Worm (Caenorhabditis elegans) whole organism, L3 larva: ENCODE measurements around the gene mbl-1.

Experiments used
- R02D3.7 ChIP-seq: fragments of 150-350 bp; optimal IDR thresholded peaks from 2 replicates; lab custom pipeline; 2014; ENCODE audit warnings: missing biosample characterization, missing genetic modification characterization
- ZK546.5 ChIP-seq: sonication (generic microtip); optimal IDR thresholded peaks from 2 replicates; lab custom pipeline; 2017; ENCODE audit warnings: missing biosample characterization, missing genetic modification characterization
- ceh-16 ChIP-seq: sonication (generic microtip); optimal IDR thresholded peaks from 2 replicates; lab custom pipeline; 2017; ENCODE audit warnings: missing biosample characterization, missing genetic modification characterization
- ceh-28 ChIP-seq: fragments of 150-350 bp; optimal IDR thresholded peaks from 2 replicates; lab custom pipeline; 2014; ENCODE audit warnings: missing biosample characterization, missing genetic modification reagents, missing genetic modification characterization
- ceh-9 ChIP-seq: sonication (generic microtip); optimal IDR thresholded peaks from 2 replicates; lab custom pipeline; 2018; ENCODE audit warnings: missing biosample characterization, missing genetic modification characterization
- daf-12 ChIP-seq: fragments of 150-350 bp; optimal IDR thresholded peaks from 2 replicates; lab custom pipeline; 2014; ENCODE audit warnings: missing biosample characterization, missing genetic modification reagents, missing genetic modification characterization
- egl-27 ChIP-seq: sonication (generic microtip); optimal IDR thresholded peaks from 4 replicates; lab custom pipeline; 2017; ENCODE audit warnings: missing biosample characterization, missing genetic modification reagents, missing genetic modification characterization
- egl-5 ChIP-seq: fragments of 150-350 bp; optimal IDR thresholded peaks from 2 replicates; lab custom pipeline; 2017; ENCODE audit warnings: missing biosample characterization, missing genetic modification reagents, missing genetic modification characterization, inconsistent platforms
- elt-1 ChIP-seq: fragments of 150-350 bp; optimal IDR thresholded peaks from 2 replicates; lab custom pipeline; 2014; ENCODE audit warnings: missing biosample characterization, missing genetic modification characterization
- elt-3 ChIP-seq, 3 experiments: fragments of 150-350 bp in 1 of 3; sonication (generic microtip) in 2 of 3; optimal IDR thresholded peaks; 2 replicates in 2 of 3; 4 replicates in 1 of 3; lab custom pipeline; 2014 to 2017; ENCODE audit warnings: missing biosample characterization in 3 of 3, missing genetic modification characterization in 3 of 3
- eor-1 ChIP-seq, 2 experiments: fragments of 150-350 bp; optimal IDR thresholded peaks; 2 replicates each; lab custom pipeline; 2014 to 2018; ENCODE audit warnings: missing biosample characterization in 2 of 2, missing genetic modification characterization in 2 of 2
- fkh-10 ChIP-seq: sonication (generic microtip); optimal IDR thresholded peaks from 2 replicates; lab custom pipeline; 2017; ENCODE audit warnings: missing biosample characterization, missing genetic modification reagents, missing genetic modification characterization
- fkh-2 ChIP-seq: fragments of 150-350 bp; optimal IDR thresholded peaks from 2 replicates; lab custom pipeline; 2014; ENCODE audit warnings: missing biosample characterization, missing genetic modification reagents, missing genetic modification characterization
- fos-1 ChIP-seq: fragments of 150-350 bp; optimal IDR thresholded peaks from 2 replicates; lab custom pipeline; 2014; ENCODE audit warnings: missing biosample characterization, missing genetic modification characterization
- jun-1 ChIP-seq: fragments of 150-350 bp; optimal IDR thresholded peaks from 2 replicates; lab custom pipeline; 2014; ENCODE audit warnings: missing biosample characterization, missing genetic modification reagents, missing genetic modification characterization
- lin-39 ChIP-seq: fragments of 150-350 bp; optimal IDR thresholded peaks from 2 replicates; lab custom pipeline; 2018; ENCODE audit warnings: missing biosample characterization, missing genetic modification reagents, missing genetic modification characterization
- lsy-12 ChIP-seq: sonication (generic microtip); optimal IDR thresholded peaks from 2 replicates; lab custom pipeline; 2016; ENCODE audit warnings: mild to moderate bottlenecking, missing genetic modification characterization, missing compliant biosample characterization
- mdl-1 ChIP-seq: fragments of 150-350 bp; optimal IDR thresholded peaks from 2 replicates; lab custom pipeline; 2014; ENCODE audit warnings: missing biosample characterization, missing genetic modification characterization
- nfya-1 ChIP-seq: sonication (generic microtip); optimal IDR thresholded peaks from 2 replicates; lab custom pipeline; 2017; ENCODE audit warnings: missing genetic modification characterization, mild to moderate bottlenecking, missing compliant biosample characterization, antibody characterized with exemption, moderate library complexity; ENCODE audit not compliant: insufficient read depth
- nhr-11 ChIP-seq: fragments of 150-350 bp; optimal IDR thresholded peaks from 2 replicates; lab custom pipeline; 2014; ENCODE audit warnings: missing biosample characterization, missing genetic modification characterization
- nhr-12 ChIP-seq: fragments of 150-350 bp; optimal IDR thresholded peaks from 2 replicates; lab custom pipeline; 2014; ENCODE audit warnings: missing biosample characterization, missing genetic modification characterization
- nhr-237 ChIP-seq: fragments of 150-350 bp; optimal IDR thresholded peaks from 2 replicates; lab custom pipeline; 2014; ENCODE audit warnings: missing biosample characterization, missing genetic modification characterization
- nhr-25 ChIP-seq: sonication (generic microtip); optimal IDR thresholded peaks from 2 replicates; lab custom pipeline; 2017; ENCODE audit warnings: missing biosample characterization, missing genetic modification characterization
- nhr-43 ChIP-seq: sonication (generic microtip); optimal IDR thresholded peaks from 2 replicates; lab custom pipeline; 2016; ENCODE audit warnings: mild to moderate bottlenecking, missing genetic modification characterization, missing compliant biosample characterization; ENCODE audit not compliant: poor library complexity, severe bottlenecking
- nhr-77 ChIP-seq: fragments of 150-350 bp; optimal IDR thresholded peaks from 2 replicates; lab custom pipeline; 2014; ENCODE audit warnings: missing biosample characterization, missing genetic modification characterization
- pqm-1 ChIP-seq: fragments of 150-350 bp; optimal IDR thresholded peaks from 2 replicates; lab custom pipeline; 2017; ENCODE audit warnings: missing biosample characterization, missing genetic modification characterization, inconsistent platforms
- sea-2 ChIP-seq: fragments of 150-350 bp; sonication (generic microtip); optimal IDR thresholded peaks from 4 replicates; lab custom pipeline; 2014; ENCODE audit warnings: missing biosample characterization, missing genetic modification reagents, missing genetic modification characterization
- snpc-4 ChIP-seq: fragments of 150-350 bp; optimal IDR thresholded peaks from 2 replicates; lab custom pipeline; 2014; ENCODE audit warnings: missing biosample characterization, missing genetic modification characterization
- tbx-2 ChIP-seq: sonication (generic microtip); optimal IDR thresholded peaks from 2 replicates; lab custom pipeline; 2016; ENCODE audit warnings: mild to moderate bottlenecking, missing genetic modification characterization, missing compliant biosample characterization
- unc-39 ChIP-seq: sonication (generic microtip); optimal IDR thresholded peaks from 4 replicates; lab custom pipeline; 2017; ENCODE audit warnings: missing biosample characterization, missing genetic modification characterization
- unc-62 ChIP-seq: fragments of 150-350 bp; sonication (generic microtip); optimal IDR thresholded peaks from 4 replicates; lab custom pipeline; 2014; ENCODE audit warnings: missing biosample characterization, missing genetic modification reagents, missing genetic modification characterization
- zag-1 ChIP-seq: fragments of 150-350 bp; optimal IDR thresholded peaks from 2 replicates; lab custom pipeline; 2014; ENCODE audit warnings: missing biosample characterization, missing genetic modification characterization
- ztf-11 ChIP-seq: fragments of 150-350 bp; optimal IDR thresholded peaks from 2 replicates; lab custom pipeline; 2014; ENCODE audit warnings: missing biosample characterization, missing genetic modification characterization
- ztf-4 ChIP-seq: fragments of 150-350 bp; optimal IDR thresholded peaks from 2 replicates; lab custom pipeline; 2014; ENCODE audit warnings: missing biosample characterization, missing genetic modification characterization

mbl-1 gene

DNA sequence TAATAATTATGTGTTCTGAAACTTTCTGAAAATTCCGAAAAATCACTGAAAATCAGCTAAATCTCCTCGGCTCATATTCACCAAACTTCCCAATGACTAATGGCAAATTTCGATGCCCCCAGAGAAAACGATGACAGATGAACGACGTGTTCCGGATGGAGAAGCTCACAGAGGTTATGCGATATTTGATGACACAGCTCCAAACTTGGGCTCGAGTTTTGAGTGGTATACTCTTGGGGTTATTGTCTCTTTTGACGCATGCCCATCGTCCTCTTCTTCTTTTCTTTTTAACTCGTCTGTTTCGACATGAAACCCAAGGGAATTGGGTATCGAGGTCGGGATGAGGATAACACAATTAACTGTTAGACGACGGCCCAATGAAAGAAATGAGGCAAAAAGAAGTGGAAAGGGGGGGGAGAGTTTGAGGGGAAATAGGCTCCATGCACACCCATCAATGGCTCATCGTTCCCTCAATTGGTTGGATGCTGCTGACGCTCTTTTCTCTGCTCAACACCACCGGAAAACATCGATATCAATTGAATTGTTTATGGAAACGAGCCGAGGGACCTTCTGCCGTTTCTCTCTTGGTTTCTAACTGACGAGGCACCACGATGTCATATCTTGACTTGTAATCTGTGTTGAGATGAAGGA lies 25.2 kb downstream of the mbl-1 start:
- TF ChIP-seq unc-62 (GFP tag; lab: Kevin White, UChicago): peak; percentile 27
- TF ChIP-seq mdl-1: no peak
- TF ChIP-seq fos-1 (tag; lab: Kevin White, UChicago): no peak
- TF ChIP-seq lin-39: peak; percentile 18
- TF ChIP-seq nfya-1 (tag; lab: Kevin White, UChicago): peak; percentile 40
- TF ChIP-seq egl-5 (tag; lab: Kevin White, UChicago): peak; percentile 87

DNA sequence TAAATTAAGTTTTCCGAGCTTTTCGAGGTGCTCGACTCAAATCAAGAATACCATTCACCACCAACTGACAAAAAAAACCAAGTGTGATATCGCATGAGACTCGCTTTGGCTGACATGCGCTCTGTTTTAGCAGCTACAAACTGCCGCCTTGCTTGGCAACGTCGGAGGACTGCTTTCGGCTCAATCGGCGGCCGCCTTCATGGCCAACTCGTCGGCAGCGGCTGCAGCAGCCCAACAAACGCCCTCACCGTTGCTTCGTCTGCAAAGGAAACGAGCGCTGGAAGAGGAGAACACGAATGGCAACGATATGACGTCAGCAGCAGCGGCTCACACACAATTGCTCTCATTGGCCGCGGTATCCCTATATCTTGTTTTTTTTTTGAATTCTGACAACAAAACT lies 28.4 kb downstream of the mbl-1 start:
- TF ChIP-seq snpc-4 (tag; lab: Kevin White, UChicago) (no peak), fkh-10 (GFP tag; lab: Kevin White, UChicago) (no peak), R02D3.7 (tag; lab: Kevin White, UChicago) (no peak), nhr-237 (tag; lab: Kevin White, UChicago) (no peak), nhr-11 (no peak), nhr-77 (no peak), ceh-16 (tag; lab: Kevin White, UChicago) (no peak), unc-39 (no peak), nhr-25 (tag; lab: Kevin White, UChicago) (no peak), elt-1 (tag; lab: Kevin White, UChicago) (no peak), ztf-11 (tag; lab: Kevin White, UChicago) (no peak)
- TF ChIP-seq, all 47 proteins: peak for 0

DNA sequence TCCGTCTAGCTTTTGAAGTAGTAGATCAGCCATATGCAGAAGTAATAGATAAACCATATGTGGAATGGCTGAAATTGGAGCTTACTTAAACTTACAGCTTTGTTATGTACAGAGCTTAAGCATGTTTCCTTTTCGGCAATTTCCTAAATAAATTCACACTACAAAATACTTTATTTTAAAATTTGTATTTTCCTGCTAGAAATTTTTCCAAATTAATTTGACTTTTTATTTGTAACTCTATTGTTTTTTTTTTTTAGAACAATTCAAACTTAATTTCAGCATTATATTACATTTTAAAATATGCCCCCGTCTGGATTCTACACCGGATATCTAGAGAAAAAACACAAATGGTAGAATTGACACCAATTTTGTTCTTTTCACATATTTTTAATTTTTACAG lies 34.8 kb downstream of the mbl-1 start, which contains the start of gene F35B3.3:
Gene F35B3.3, plus strand, starts transcription at position 301 of the 400 bp plus-strand sequence.
- TF ChIP-seq tbx-2 (tag; lab: Kevin White, UChicago): no peak
- no peak for TF ChIP-seq fkh-10 (GFP tag; lab: Kevin White, UChicago)
- no peak for TF ChIP-seq egl-27 (tag; lab: Kevin White, UChicago)
- TF ChIP-seq ZK546.5 (tag; lab: Kevin White, UChicago): no peak
- no peak for TF ChIP-seq ceh-28
- no peak for TF ChIP-seq nhr-43
- TF ChIP-seq ceh-9 (tag; lab: Kevin White, UChicago): no peak
- TF ChIP-seq R02D3.7 (tag; lab: Kevin White, UChicago): no peak
- no peak for TF ChIP-seq unc-62 (GFP tag; lab: Kevin White, UChicago)
- no peak for TF ChIP-seq lsy-12
- no peak for TF ChIP-seq nhr-25 (tag; lab: Kevin White, UChicago)
- TF ChIP-seq elt-3 (tag; optimal IDR thresholded peaks at IDR 0.05; lab: Kevin White, UChicago): no peak
- no peak for TF ChIP-seq fkh-2
- no peak for TF ChIP-seq nhr-12 (tag; lab: Kevin White, UChicago)
- no peak for TF ChIP-seq sea-2
- no peak for TF ChIP-seq elt-1 (tag; lab: Kevin White, UChicago)

DNA sequence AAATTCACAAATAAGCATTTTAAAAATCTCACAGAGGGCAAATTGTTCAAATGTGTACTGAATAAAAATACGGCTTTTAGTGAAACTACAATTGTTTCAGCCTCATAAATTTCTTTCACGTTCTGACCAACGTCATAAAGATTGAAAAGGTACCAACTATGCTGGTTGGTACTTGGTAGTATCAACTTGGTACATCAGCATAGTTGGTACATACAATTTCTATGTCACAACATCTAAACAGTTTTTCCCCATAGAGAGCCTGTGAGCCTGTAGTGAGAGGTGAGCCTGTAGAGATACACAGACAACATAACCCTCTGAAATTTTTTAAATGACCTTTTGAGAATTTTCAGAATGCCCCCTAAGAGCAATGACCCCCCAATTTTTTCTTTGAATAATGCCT lies 40.7 kb downstream of the mbl-1 start:
- TF ChIP-seq ceh-16 (tag; lab: Kevin White, UChicago): no peak
- no peak for TF ChIP-seq nhr-237 (tag; lab: Kevin White, UChicago)
- no peak for TF ChIP-seq ceh-28
- TF ChIP-seq daf-12 (tag; lab: Kevin White, UChicago): no peak
- TF ChIP-seq lin-39: no peak
- no peak for TF ChIP-seq ztf-4 (tag; lab: Kevin White, UChicago)
- TF ChIP-seq R02D3.7 (tag; lab: Kevin White, UChicago): no peak
- no peak for TF ChIP-seq nhr-43
- TF ChIP-seq mdl-1: no peak
- no peak for TF ChIP-seq zag-1 (tag; lab: Kevin White, UChicago)
- no peak for TF ChIP-seq jun-1 (tag; lab: Kevin White, UChicago)
- TF ChIP-seq fos-1 (tag; lab: Kevin White, UChicago): no peak
- no peak for TF ChIP-seq pqm-1 (tag; lab: Kevin White, UChicago)
- TF ChIP-seq egl-5 (tag; lab: Kevin White, UChicago): no peak
- TF ChIP-seq sea-2: no peak
- TF ChIP-seq eor-1 (tag; optimal IDR thresholded peaks at IDR 0.05; lab: Kevin White, UChicago): no peak
- TF ChIP-seq nhr-11: no peak
- no peak for TF ChIP-seq ztf-11 (tag; lab: Kevin White, UChicago)
- no peak for TF ChIP-seq ZK546.5 (tag; lab: Kevin White, UChicago)
- TF ChIP-seq nhr-25 (tag; lab: Kevin White, UChicago): no peak
- TF ChIP-seq, all 47 proteins: peak for 0
